Fruit fly (Drosophila melanogaster) S2 (cell line): ENCODE data around the gene MED20.

Experiments
- CG8478 ChIP-seq: fragments of >200 bp; optimal IDR thresholded peaks from 2 replicates; lab custom pipeline; 2018
- CTCF ChIP-seq, 2 experiments: fragments of >200 bp; optimal IDR thresholded peaks; 2 replicates each; lab custom pipeline; 2018

dm6 chr2L:8080645-8081044 is 8.0 kb upstream of the MED20 start:
- TF ChIP-seq CTCF (optimal IDR thresholded peaks at IDR 0.05; lab: Kevin White, UChicago) (no peak), CG8478 (no peak)
